Fruit fly (Drosophila melanogaster) whole organism, embryonic: ENCODE results near the gene CG7518.
A peak's percentile ranks its signal among the peaks of the same experiment; 100 is the strongest.

ENCODE experiments used
- Adf1 ChIP-seq: fragments of 200-800 bp; sonication (Bioruptor generic); IDR thresholded peaks from 2 replicates; pipeline ENCODE4 v1.3.6; 2022; ENCODE audit warnings: missing biosample characterization, missing genetic modification characterization
- Bgb ChIP-seq: fragments of 200-800 bp; sonication (Bioruptor generic); IDR thresholded peaks from 2 replicates; pipeline ENCODE4 v1.3.6; 2022; ENCODE audit warnings: missing biosample characterization, missing genetic modification characterization; ENCODE audit not compliant: partially characterized antibody
- CG10462 ChIP-seq: fragments of 200-800 bp; sonication (Bioruptor generic); optimal IDR thresholded peaks from 2 replicates; lab custom pipeline; 2016; ENCODE audit warnings: missing biosample characterization, missing genetic modification characterization
- CG11247 ChIP-seq: fragments of 200-800 bp; sonication (Bioruptor generic); IDR thresholded peaks from 2 replicates; pipeline ENCODE4 v1.3.6; 2022; ENCODE audit warnings: missing biosample characterization, missing genetic modification characterization
- CG12659 ChIP-seq: fragments of 200-800 bp; sonication (Bioruptor generic); optimal IDR thresholded peaks from 3 replicates; lab custom pipeline; 2017; ENCODE audit warnings: mild to moderate bottlenecking, missing biosample characterization, missing genetic modification reagents, missing genetic modification characterization
- CG14860 ChIP-seq: fragments of 200-800 bp; sonication (Bioruptor generic); IDR thresholded peaks from 3 replicates; pipeline ENCODE4 v1.3.6; 2022; ENCODE audit warnings: missing biosample characterization, missing genetic modification characterization; ENCODE audit not compliant: partially characterized antibody
- CG16813 ChIP-seq: fragments of 200-800 bp; sonication (Bioruptor generic); IDR thresholded peaks from 3 replicates; pipeline ENCODE4 v1.3.6; 2022; ENCODE audit warnings: missing biosample characterization, missing genetic modification characterization; ENCODE audit not compliant: partially characterized antibody
- CG1832 ChIP-seq: fragments of 200-800 bp; sonication (Bioruptor generic); optimal IDR thresholded peaks from 2 replicates; lab custom pipeline; 2017; ENCODE audit warnings: missing biosample characterization, mild to moderate bottlenecking, missing genetic modification characterization, inconsistent platforms
- CG18619 ChIP-seq: fragments of 200-800 bp; sonication (Bioruptor generic); optimal IDR thresholded peaks from 3 replicates; lab custom pipeline; 2017; ENCODE audit warnings: missing biosample characterization, mild to moderate bottlenecking, missing genetic modification characterization
- CG2129 ChIP-seq: fragments of 200-800 bp; sonication (Bioruptor generic); IDR thresholded peaks from 2 replicates; pipeline ENCODE4 v1.3.6; 2022; ENCODE audit warnings: missing biosample characterization, missing genetic modification characterization; ENCODE audit not compliant: partially characterized antibody
- CG30020 ChIP-seq: fragments of 200-800 bp; optimal IDR thresholded peaks from 2 replicates; lab custom pipeline; 2019; ENCODE audit warnings: missing biosample characterization, mild to moderate bottlenecking, missing genetic modification characterization, moderate library complexity
- CG30403 ChIP-seq: fragments of 200-800 bp; sonication (Bioruptor generic); optimal IDR thresholded peaks from 3 replicates; lab custom pipeline; 2016; ENCODE audit warnings: missing biosample characterization, missing genetic modification characterization
- CG4617 ChIP-seq: fragments of 200-800 bp; sonication (Bioruptor generic); optimal IDR thresholded peaks from 3 replicates; lab custom pipeline; 2016; ENCODE audit warnings: missing biosample characterization, missing genetic modification characterization, borderline replicate concordance
- CG6689 ChIP-seq: fragments of 200-800 bp; sonication (Bioruptor generic); IDR thresholded peaks from 2 replicates; pipeline ENCODE4 v1.3.6; 2022; ENCODE audit warnings: missing biosample characterization, missing genetic modification characterization
- CG7372 ChIP-seq: fragments of 200-800 bp; sonication (Bioruptor generic); IDR thresholded peaks from 2 replicates; pipeline ENCODE4 v1.3.6; 2022; ENCODE audit warnings: missing biosample characterization, missing genetic modification characterization
- CG8924 ChIP-seq: fragments of 200-800 bp; optimal IDR thresholded peaks from 3 replicates; lab custom pipeline; 2019; ENCODE audit warnings: missing biosample characterization, mild to moderate bottlenecking, missing genetic modification characterization, moderate library complexity
- CG9932 ChIP-seq: fragments of 200-800 bp; sonication (Bioruptor generic); IDR thresholded peaks from 2 replicates; pipeline ENCODE4 v1.3.6; 2022; ENCODE audit warnings: missing biosample characterization, missing genetic modification characterization
- CTCF ChIP-seq: fragments of 200-800 bp; sonication (Bioruptor generic); optimal IDR thresholded peaks from 2 replicates; lab custom pipeline; 2017; ENCODE audit warnings: missing biosample characterization, mild to moderate bottlenecking, missing genetic modification characterization, moderate library complexity
- Dp ChIP-seq: fragments of 200-800 bp; sonication (Bioruptor generic); optimal IDR thresholded peaks from 2 replicates; lab custom pipeline; 2018; ENCODE audit warnings: missing biosample characterization, mild to moderate bottlenecking, missing genetic modification characterization, moderate library complexity
- Fer1 ChIP-seq: fragments of 200-800 bp; sonication (Bioruptor generic); optimal IDR thresholded peaks from 2 replicates; lab custom pipeline; 2017; ENCODE audit warnings: missing biosample characterization, mild to moderate bottlenecking, missing genetic modification characterization
- H15 ChIP-seq: fragments of 200-800 bp; sonication (Bioruptor generic); IDR thresholded peaks from 3 replicates; pipeline ENCODE4 v1.3.6; 2022; ENCODE audit warnings: missing biosample characterization, missing genetic modification characterization
- HmgD ChIP-seq: fragments of 200-800 bp; sonication (Bioruptor generic); optimal IDR thresholded peaks from 3 replicates; lab custom pipeline; 2016; ENCODE audit warnings: missing biosample characterization, missing genetic modification characterization
- MESR4 ChIP-seq: fragments of 200-800 bp; sonication (Bioruptor generic); optimal IDR thresholded peaks from 2 replicates; lab custom pipeline; 2018; ENCODE audit warnings: missing biosample characterization, mild to moderate bottlenecking, missing genetic modification characterization, moderate library complexity
- Opbp ChIP-seq: fragments of 200-800 bp; sonication (Bioruptor generic); IDR thresholded peaks from 3 replicates; pipeline ENCODE4 v1.3.6; 2022; ENCODE audit warnings: missing biosample characterization, missing genetic modification characterization; ENCODE audit not compliant: partially characterized antibody
- Pdp1 ChIP-seq, 2 experiments: fragments of 200-800 bp; sonication (Bioruptor generic); optimal IDR thresholded peaks; 3 replicates each; lab custom pipeline; 2016; ENCODE audit warnings: missing biosample characterization in 2 of 2, missing genetic modification characterization in 2 of 2, mild to moderate bottlenecking in 1 of 2, moderate library complexity in 1 of 2
- Ptx1 ChIP-seq: fragments of 200-800 bp; sonication (Bioruptor generic); IDR thresholded peaks from 2 replicates; pipeline ENCODE4 v1.3.6; 2022; ENCODE audit warnings: missing biosample characterization, missing genetic modification characterization
- Rfx ChIP-seq: fragments of 200-800 bp; sonication (Bioruptor generic); IDR thresholded peaks from 2 replicates; pipeline ENCODE4 v1.3.6; 2022; ENCODE audit warnings: missing biosample characterization, missing genetic modification characterization
- Stat92E ChIP-seq, 3 experiments: fragments of >200 bp in 2 of 3; fragments of 200-800 bp in 1 of 3; sonication (Bioruptor generic) in 1 of 3; optimal IDR thresholded peaks; 2 replicates each; lab custom pipeline; 2017 to 2019; ENCODE audit warnings: missing biosample characterization in 3 of 3, missing genetic modification characterization in 3 of 3, mild to moderate bottlenecking in 1 of 3, moderate library complexity in 1 of 3
- Vsx1 ChIP-seq: fragments of 200-800 bp; sonication (Bioruptor generic); optimal IDR thresholded peaks from 2 replicates; lab custom pipeline; 2017; ENCODE audit warnings: missing biosample characterization, mild to moderate bottlenecking, missing genetic modification characterization, missing genetic modification reagents
- ara ChIP-seq: fragments of 200-800 bp; sonication (Bioruptor generic); IDR thresholded peaks from 2 replicates; pipeline ENCODE4 v1.3.6; 2022; ENCODE audit warnings: missing biosample characterization, missing genetic modification characterization
- ash1 ChIP-seq: fragments of 200-800 bp; sonication (Bioruptor generic); optimal IDR thresholded peaks from 2 replicates; lab custom pipeline; 2018; ENCODE audit warnings: missing biosample characterization, mild to moderate bottlenecking, missing genetic modification characterization
- chif ChIP-seq, 2 experiments: fragments of 200-800 bp; sonication (Bioruptor generic); optimal IDR thresholded peaks; 3 replicates each; lab custom pipeline; 2016; ENCODE audit warnings: missing biosample characterization in 2 of 2, missing genetic modification characterization in 2 of 2
- dm ChIP-seq: fragments of 200-800 bp; sonication (Bioruptor generic); optimal IDR thresholded peaks from 3 replicates; lab custom pipeline; 2016; ENCODE audit warnings: missing biosample characterization, missing genetic modification characterization
- dmrt11E ChIP-seq: fragments of 200-800 bp; sonication (Bioruptor generic); optimal IDR thresholded peaks from 3 replicates; lab custom pipeline; 2018; ENCODE audit warnings: missing biosample characterization, mild to moderate bottlenecking, missing genetic modification characterization, moderate library complexity
- dmrt99B ChIP-seq: fragments of 200-800 bp; sonication (Bioruptor generic); optimal IDR thresholded peaks from 2 replicates; lab custom pipeline; 2018; ENCODE audit warnings: missing biosample characterization, mild to moderate bottlenecking, missing genetic modification characterization, moderate library complexity
- ftz-f1 ChIP-seq: fragments of 200-800 bp; sonication (Bioruptor generic); optimal IDR thresholded peaks from 2 replicates; lab custom pipeline; 2016; ENCODE audit warnings: missing biosample characterization, missing genetic modification characterization
- grau ChIP-seq: fragments of 200-800 bp; optimal IDR thresholded peaks from 3 replicates; lab custom pipeline; 2019; ENCODE audit warnings: missing biosample characterization, mild to moderate bottlenecking, missing genetic modification characterization, moderate library complexity
- hb ChIP-seq: fragments of 200-800 bp; sonication (Bioruptor generic); IDR thresholded peaks from 3 replicates; pipeline ENCODE4 v1.3.6; 2022; ENCODE audit warnings: missing biosample characterization, missing genetic modification characterization; ENCODE audit not compliant: partially characterized antibody
- hkb ChIP-seq, 2 experiments: fragments of 200-800 bp in 1 of 2; fragments of >200 bp in 1 of 2; sonication (Bioruptor generic) in 1 of 2; IDR thresholded peaks in 1 of 2; optimal IDR thresholded peaks in 1 of 2; 2 replicates each; pipeline versions ENCODE4 v1.3.6 to Lab custom; 2017 to 2022; ENCODE audit warnings: missing biosample characterization in 1 of 2, missing genetic modification characterization in 1 of 2
- ind ChIP-seq: fragments of 200-800 bp; sonication (Bioruptor generic); optimal IDR thresholded peaks from 3 replicates; lab custom pipeline; 2016; ENCODE audit warnings: missing biosample characterization, missing genetic modification characterization
- ken ChIP-seq: fragments of 200-800 bp; sonication (Bioruptor generic); IDR thresholded peaks from 3 replicates; pipeline ENCODE4 v1.3.6; 2022; ENCODE audit warnings: missing biosample characterization, missing genetic modification characterization
- nerfin-2 ChIP-seq: fragments of 200-800 bp; sonication (Bioruptor generic); IDR thresholded peaks from 2 replicates; pipeline ENCODE4 v1.3.6; 2022; ENCODE audit warnings: missing biosample characterization, missing genetic modification characterization; ENCODE audit not compliant: partially characterized antibody
- row ChIP-seq: fragments of 200-800 bp; sonication (Bioruptor generic); IDR thresholded peaks from 3 replicates; pipeline ENCODE4 v1.3.6; 2022; ENCODE audit warnings: missing biosample characterization, missing genetic modification characterization
- trem ChIP-seq: fragments of 200-800 bp; optimal IDR thresholded peaks from 3 replicates; lab custom pipeline; 2019; ENCODE audit warnings: missing biosample characterization, mild to moderate bottlenecking, missing genetic modification characterization, moderate library complexity
- ttk ChIP-seq: fragments of 200-800 bp; sonication (Bioruptor generic); IDR thresholded peaks from 2 replicates; pipeline ENCODE4 v2.1.2; 2022; ENCODE audit warnings: missing biosample characterization, missing genetic modification characterization
- zen ChIP-seq: fragments of 200-800 bp; sonication (Bioruptor generic); optimal IDR thresholded peaks from 3 replicates; lab custom pipeline; 2018; ENCODE audit warnings: missing biosample characterization, mild to moderate bottlenecking, missing genetic modification characterization, moderate library complexity
- zen2 ChIP-seq: fragments of 200-800 bp; sonication (Bioruptor generic); IDR thresholded peaks from 3 replicates; pipeline ENCODE4 v1.3.6; 2022; ENCODE audit warnings: missing biosample characterization, missing genetic modification characterization; ENCODE audit not compliant: partially characterized antibody

CG7518 gene

DNA sequence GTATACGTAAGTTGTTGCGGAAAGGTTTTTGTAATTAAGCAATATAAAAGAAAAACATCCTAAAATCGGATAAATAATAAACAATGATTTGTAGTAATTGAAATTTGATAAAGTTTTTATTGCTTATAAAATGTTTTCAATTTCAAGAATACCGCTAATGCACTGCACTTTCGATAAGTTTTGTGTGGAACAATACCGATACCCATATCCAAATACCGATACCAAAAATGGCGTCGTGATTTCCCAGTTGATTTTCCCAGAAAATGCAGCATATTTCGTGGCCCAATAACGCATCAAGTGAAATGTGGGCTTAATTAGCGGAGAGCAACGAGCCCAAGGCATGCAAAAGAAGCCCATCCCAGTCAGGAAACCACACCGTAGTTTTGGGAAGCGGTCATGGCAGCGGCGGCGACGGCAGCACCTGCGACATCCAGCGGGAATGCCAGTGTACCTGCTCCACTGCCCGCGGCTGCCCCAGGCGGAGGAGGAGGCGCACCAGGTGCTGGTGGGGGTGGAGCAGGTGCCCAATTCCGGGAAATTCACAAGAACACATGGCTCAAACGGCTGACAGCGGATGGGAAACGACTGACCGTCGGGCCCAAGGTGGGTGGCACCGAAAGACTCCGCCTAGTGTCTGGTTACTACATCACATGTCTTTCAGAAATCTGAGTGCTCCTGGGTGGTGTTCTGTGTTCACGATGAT, 11.9 kb upstream of the CG7518 start, which contains the start of gene CG31342 (continued):
- TF ChIP-seq CG16813 (GFP tag; lab: Robert Waterston, UW) (peak; percentile 58), CG2129 (peak; percentile 30; the same call in 1 of the 2 replicates), ttk (GFP tag; lab: Robert Waterston, UW) (no peak), Dp (GFP tag; lab: Kevin White, UChicago) (peak; percentile 3), ash1 (GFP tag; lab: Kevin White, UChicago) (no peak), Ptx1 (GFP tag; lab: Robert Waterston, UW) (peak; percentile 24; the same call in 1 of the 2 replicates), trem (tag; lab: Kevin White, UChicago) (peak; percentile 51), CG30403 (GFP tag; lab: Kevin White, UChicago) (peak; percentile 47), grau (tag; lab: Kevin White, UChicago) (peak; percentile 70), Fer1 (peak; percentile 54), nerfin-2 (peak; percentile 36; the same call in 1 of the 2 replicates), Vsx1 (no peak), MESR4 (GFP tag; lab: Kevin White, UChicago) (peak; percentile 96), ftz-f1 (no peak), ara (GFP tag; lab: Robert Waterston, UW) (no peak), CG9932 (GFP tag; lab: Robert Waterston, UW) (peak; percentile 38; the same call in 1 of the 2 replicates), CG8924 (tag; lab: Kevin White, UChicago) (peak; percentile 59), Stat92E (GFP tag; optimal IDR thresholded peaks at IDR 0.05; lab: Kevin White, UChicago) (peak in 1 of 3 experiments; percentile 86), CG10462 (no peak), row (peak; percentile 77), dm (peak; percentile 46), Adf1 (GFP tag; lab: Robert Waterston, UW) (no peak), ind (GFP tag; lab: Kevin White, UChicago) (no peak), dmrt11E (tag; lab: Kevin White, UChicago) (peak; percentile 54), zen (tag; lab: Kevin White, UChicago) (peak; percentile 48), zen2 (GFP tag; lab: Robert Waterston, UW) (peak; percentile 54; the same call in 1 of the 3 replicates), CG12659 (GFP tag; lab: Kevin White, UChicago) (peak; percentile 72), CG18619 (peak; percentile 2), CG6689 (GFP tag; lab: Robert Waterston, UW) (no peak; the same call in 1 of the 2 replicates), HmgD (GFP tag; lab: Kevin White, UChicago) (peak; percentile 5), CG11247 (GFP tag; lab: Robert Waterston, UW) (no peak), CG1832 (GFP tag; lab: Kevin White, UChicago) (no peak), CG14860 (GFP tag; lab: Robert Waterston, UW) (peak; percentile 43), Opbp (peak; percentile 58; the same call in 2 of the 3 replicates), hkb (optimal IDR thresholded peaks at IDR 0.05; lab: Kevin White, UChicago) (no peak), hkb (GFP tag; IDR thresholded peaks at IDR 0.05; lab: Robert Waterston, UW) (peak; percentile 40; the same call in 1 of the 2 replicates), Pdp1 (GFP tag; optimal IDR thresholded peaks at IDR 0.05; lab: Kevin White, UChicago) (peak in 1 of 2 experiments; percentile 31), CTCF (GFP tag; lab: Kevin White, UChicago) (no peak), H15 (no peak), dmrt99B (no peak), CG30020 (peak; percentile 93), Rfx (GFP tag; lab: Robert Waterston, UW) (peak; percentile 37; the same call in 1 of the 2 replicates), ken (GFP tag; lab: Robert Waterston, UW) (no peak), CG7372 (GFP tag; lab: Robert Waterston, UW) (no peak), hb (GFP tag; lab: Robert Waterston, UW) (peak; percentile 55; the same call in 1 of the 3 replicates), CG4617 (peak; percentile 93), Bgb (GFP tag; lab: Robert Waterston, UW) (peak; percentile 76), chif (GFP tag; optimal IDR thresholded peaks at IDR 0.05; lab: Kevin White, UChicago) (peak in 1 of 2 experiments; percentile 23)
